Fruit fly (Drosophila melanogaster): ENCODE measurements around the gene eIF2beta.

The eIF2beta gene

dm6 chr3L:12572366-12572765 lies 45.8 kb upstream of the eIF2beta start, which contains the start of gene sowah (continued):
- TF ChIP-seq CG11560 (tag; IDR thresholded peaks at IDR 0.05): no peak
- TF ChIP-seq esg (GFP tag; conservative IDR thresholded peaks at IDR 0.05): no peak
- TF ChIP-seq Sry-δ (GFP tag; optimal IDR thresholded peaks at IDR 0.05): peak; percentile 52
- TF ChIP-seq CG10959 (GFP tag; IDR thresholded peaks at IDR 0.05): peak; percentile 7; the same call in 1 of the 2 replicates
- no peak for TF ChIP-seq ap (GFP tag; IDR thresholded peaks at IDR 0.05)
- TF ChIP-seq lilli (GFP tag; optimal IDR thresholded peaks at IDR 0.05): peak; percentile 39
- peak; percentile 99 for TF ChIP-seq stwl (tag; optimal IDR thresholded peaks at IDR 0.05)
- peak; percentile 69 for TF ChIP-seq CG17361 (GFP tag; IDR thresholded peaks at IDR 0.05)
- TF ChIP-seq luna (GFP tag; optimal IDR thresholded peaks at IDR 0.05): no peak
- TF ChIP-seq CG3995 (GFP tag; optimal IDR thresholded peaks at IDR 0.05): peak; percentile 73
- TF ChIP-seq mam (GFP tag; optimal IDR thresholded peaks at IDR 0.05): peak; percentile 58
- TF ChIP-seq CG10462 (GFP tag; optimal IDR thresholded peaks at IDR 0.05): no peak
- TF ChIP-seq Med (GFP tag): peak; percentile 85
- 0 out of 3 replicates have a peak, but pooled peaks have one; percentile 49 for TF ChIP-seq otp (GFP tag; IDR thresholded peaks at IDR 0.05)
- TF ChIP-seq CG4424 (GFP tag; optimal IDR thresholded peaks at IDR 0.05): peak; percentile 43
- TF ChIP-seq Camta (GFP tag; optimal IDR thresholded peaks at IDR 0.05): no peak
- TF ChIP-seq CG3847 (GFP tag; IDR thresholded peaks at IDR 0.05): peak; percentile 35; the same call in 1 of the 2 replicates
- TF ChIP-seq CG30403 (GFP tag; optimal IDR thresholded peaks at IDR 0.05): peak; percentile 4
- no peak for TF ChIP-seq cg (GFP tag; optimal IDR thresholded peaks at IDR 0.05)
- peak; percentile 48; the same call in 1 of the 2 replicates for TF ChIP-seq Xrp1 (GFP tag; IDR thresholded peaks at IDR 0.05)
- TF ChIP-seq B-H1 (GFP tag; IDR thresholded peaks at IDR 0.05): no peak
- TF ChIP-seq CG42726 (GFP tag; IDR thresholded peaks at IDR 0.05; ENCODE audit: partially characterized antibody): peak; percentile 88
- peak; percentile 62 for TF ChIP-seq NFAT (GFP tag; IDR thresholded peaks at IDR 0.05)
- peak; percentile 84 for TF ChIP-seq pzg (GFP tag; optimal IDR thresholded peaks at IDR 0.05)
- TF ChIP-seq CG13123 (GFP tag; optimal IDR thresholded peaks at IDR 0.05): peak; percentile 9
- TF ChIP-seq CG6813 (GFP tag; optimal IDR thresholded peaks at IDR 0.05): no peak
- peak; percentile 21 for TF ChIP-seq fd96Cb (tag; optimal IDR thresholded peaks at IDR 0.05)

dm6 chr3L:12566065-12566730 lies 39.7 kb upstream of the eIF2beta start:
- peak; percentile 32; the same call in 1 of the 2 replicates for TF ChIP-seq CG43689 (GFP tag; IDR thresholded peaks at IDR 0.05)
- peak; percentile 98 for TF ChIP-seq twi (tag; optimal IDR thresholded peaks at IDR 0.05)
- TF ChIP-seq cg (GFP tag; optimal IDR thresholded peaks at IDR 0.05): peak; percentile 44
- TF ChIP-seq CG14965 (GFP tag; optimal IDR thresholded peaks at IDR 0.05; ENCODE audit: borderline replicate concordance): no peak
- TF ChIP-seq CG10565 (GFP tag; optimal IDR thresholded peaks at IDR 0.05): no peak
- no peak for TF ChIP-seq CG11398 (GFP tag; optimal IDR thresholded peaks at IDR 0.05)
- TF ChIP-seq CG6175 (GFP tag; IDR thresholded peaks at IDR 0.05): no peak
- TF ChIP-seq oc (tag; optimal IDR thresholded peaks at IDR 0.05): no peak
- no peak for TF ChIP-seq CG30020 (tag; optimal IDR thresholded peaks at IDR 0.05)
- TF ChIP-seq Ets65A (GFP tag): peak; percentile 63
- peak; percentile 37 for TF ChIP-seq CG13894 (tag; optimal IDR thresholded peaks at IDR 0.05)
- TF ChIP-seq cad (GFP tag; optimal IDR thresholded peaks at IDR 0.05): peak; percentile 67
- no peak for TF ChIP-seq otp (GFP tag; IDR thresholded peaks at IDR 0.05)
- peak in 1 of 2 experiments; percentile 97 for TF ChIP-seq tll (GFP tag; optimal IDR thresholded peaks at IDR 0.05)
- TF ChIP-seq chinmo (GFP tag; IDR thresholded peaks at IDR 0.05; ENCODE audit: partially characterized antibody): 0 out of 4 replicates have a peak, but pooled peaks have one; percentile 14
- peak; percentile 73 for TF ChIP-seq Hey (tag; optimal IDR thresholded peaks at IDR 0.05)
- TF ChIP-seq CG4360 (GFP tag; IDR thresholded peaks at IDR 0.05): 0 out of 2 replicates have a peak, but pooled peaks have one; percentile 5
- no peak for TF ChIP-seq CG9727 (GFP tag; optimal IDR thresholded peaks at IDR 0.05)
